Worm (Caenorhabditis elegans) whole organism, L2 larva: ENCODE results near the gene D1046.4.

Experiments
- C34F6.9 ChIP-seq: fragments of 150-350 bp; optimal IDR thresholded peaks from 2 replicates; lab custom pipeline; 2014; ENCODE audit warnings: missing biosample characterization, missing genetic modification characterization
- F13H6.1 ChIP-seq: sonication (generic microtip); optimal IDR thresholded peaks from 2 replicates; lab custom pipeline; 2016; ENCODE audit warnings: missing genetic modification characterization, missing compliant biosample characterization
- Y55F3AM.14 ChIP-seq: fragments of 200-800 bp; sonication (Bioruptor generic); optimal IDR thresholded peaks from 2 replicates; lab custom pipeline; 2018; ENCODE audit warnings: mild to moderate bottlenecking, missing genetic modification characterization, missing compliant biosample characterization
- aly-2 ChIP-seq: fragments of 150-350 bp; optimal IDR thresholded peaks from 2 replicates; lab custom pipeline; 2014; ENCODE audit warnings: missing biosample characterization, missing genetic modification characterization
- ama-1 ChIP-seq: fragments of 150-350 bp; optimal IDR thresholded peaks from 2 replicates; lab custom pipeline; 2018; ENCODE audit warnings: inconsistent platforms
- blmp-1 ChIP-seq: sonication (generic microtip); optimal IDR thresholded peaks from 2 replicates; lab custom pipeline; 2017; ENCODE audit warnings: missing genetic modification characterization, mild to moderate bottlenecking, missing compliant biosample characterization, antibody characterized with exemption, moderate library complexity; ENCODE audit not compliant: insufficient read depth
- ceh-16 ChIP-seq: fragments of 150-350 bp; optimal IDR thresholded peaks from 2 replicates; lab custom pipeline; 2014; ENCODE audit warnings: missing biosample characterization, missing genetic modification characterization
- ceh-82 ChIP-seq: fragments of 150-350 bp; optimal IDR thresholded peaks from 2 replicates; lab custom pipeline; 2014; ENCODE audit warnings: missing biosample characterization, missing genetic modification characterization
- crh-2 ChIP-seq: sonication (generic microtip); optimal IDR thresholded peaks from 2 replicates; lab custom pipeline; 2017; ENCODE audit warnings: missing biosample characterization, missing genetic modification characterization
- dmd-4 ChIP-seq: sonication (generic microtip); optimal IDR thresholded peaks from 2 replicates; lab custom pipeline; 2017; ENCODE audit warnings: missing biosample characterization, missing genetic modification characterization
- egl-27 ChIP-seq: sonication (generic microtip); optimal IDR thresholded peaks from 3 replicates; lab custom pipeline; 2017; ENCODE audit warnings: missing biosample characterization, missing genetic modification reagents, missing genetic modification characterization
- elt-3 ChIP-seq: sonication (generic microtip); optimal IDR thresholded peaks from 2 replicates; lab custom pipeline; 2017; ENCODE audit warnings: missing biosample characterization, missing genetic modification characterization
- fos-1 ChIP-seq: fragments of 150-350 bp; optimal IDR thresholded peaks from 2 replicates; lab custom pipeline; 2014; ENCODE audit warnings: missing biosample characterization, missing genetic modification characterization
- lin-11 ChIP-seq: fragments of 150-350 bp; sonication (generic microtip); optimal IDR thresholded peaks from 2 replicates; lab custom pipeline; 2014; ENCODE audit warnings: missing biosample characterization, missing genetic modification characterization, inconsistent platforms, mixed read lengths
- lin-13 ChIP-seq: fragments of 150-350 bp; optimal IDR thresholded peaks from 2 replicates; lab custom pipeline; 2014; ENCODE audit warnings: missing biosample characterization, missing genetic modification reagents, missing genetic modification characterization
- lin-39 ChIP-seq: fragments of 150-350 bp; optimal IDR thresholded peaks from 2 replicates; lab custom pipeline; 2014; ENCODE audit warnings: missing biosample characterization, missing genetic modification reagents, missing genetic modification characterization
- lsy-2 ChIP-seq, 2 experiments: fragments of 150-350 bp in 1 of 2; sonication (generic microtip) in 1 of 2; optimal IDR thresholded peaks; 2 replicates each; lab custom pipeline; 2014 to 2017; ENCODE audit warnings: missing biosample characterization in 2 of 2, missing genetic modification characterization in 2 of 2
- mab-5 ChIP-seq: fragments of 150-350 bp; optimal IDR thresholded peaks from 2 replicates; lab custom pipeline; 2014; ENCODE audit warnings: missing biosample characterization, missing genetic modification characterization
- mbf-1 ChIP-seq: sonication (generic microtip); optimal IDR thresholded peaks from 2 replicates; lab custom pipeline; 2017; ENCODE audit warnings: missing biosample characterization, missing genetic modification characterization
- nhr-10 ChIP-seq: sonication (generic microtip); optimal IDR thresholded peaks from 2 replicates; lab custom pipeline; 2017; ENCODE audit warnings: missing biosample characterization, missing genetic modification characterization
- nhr-11 ChIP-seq: fragments of 150-350 bp; optimal IDR thresholded peaks from 2 replicates; lab custom pipeline; 2014; ENCODE audit warnings: missing biosample characterization, missing genetic modification characterization
- nhr-12 ChIP-seq: fragments of 150-350 bp; optimal IDR thresholded peaks from 2 replicates; lab custom pipeline; 2014; ENCODE audit warnings: missing biosample characterization, missing genetic modification characterization
- nhr-129 ChIP-seq: fragments of 150-350 bp; optimal IDR thresholded peaks from 2 replicates; lab custom pipeline; 2014; ENCODE audit warnings: missing biosample characterization, missing genetic modification characterization
- nhr-21 ChIP-seq: fragments of 150-350 bp; optimal IDR thresholded peaks from 2 replicates; lab custom pipeline; 2014; ENCODE audit warnings: missing biosample characterization, missing genetic modification characterization
- nhr-23 ChIP-seq: fragments of 150-350 bp; optimal IDR thresholded peaks from 2 replicates; lab custom pipeline; 2014; ENCODE audit warnings: missing biosample characterization, missing genetic modification reagents, missing genetic modification characterization
- nhr-237 ChIP-seq: fragments of 150-350 bp; optimal IDR thresholded peaks from 2 replicates; lab custom pipeline; 2014; ENCODE audit warnings: missing biosample characterization, missing genetic modification characterization
- nhr-25 ChIP-seq: fragments of 150-350 bp; sonication (generic microtip); optimal IDR thresholded peaks from 3 replicates; lab custom pipeline; 2014; ENCODE audit warnings: missing biosample characterization, missing genetic modification characterization
- nhr-77 ChIP-seq: fragments of 150-350 bp; optimal IDR thresholded peaks from 2 replicates; lab custom pipeline; 2014; ENCODE audit warnings: missing biosample characterization, missing genetic modification characterization
- sem-4 ChIP-seq: fragments of 150-350 bp; optimal IDR thresholded peaks from 2 replicates; lab custom pipeline; 2014; ENCODE audit warnings: missing biosample characterization, missing genetic modification reagents, missing genetic modification characterization
- sma-3 ChIP-seq: sonication (generic microtip); optimal IDR thresholded peaks from 2 replicates; lab custom pipeline; 2016; ENCODE audit warnings: missing genetic modification reagents, missing genetic modification characterization, missing compliant biosample characterization
- sma-9 ChIP-seq, 2 experiments: fragments of 150-350 bp in 1 of 2; sonication (generic microtip) in 1 of 2; optimal IDR thresholded peaks; 2 replicates each; lab custom pipeline; 2014 to 2016; ENCODE audit warnings: missing genetic modification characterization in 2 of 2, mild to moderate bottlenecking in 1 of 2, missing biosample characterization in 1 of 2, missing compliant biosample characterization in 1 of 2, missing genetic modification reagents in 1 of 2, moderate library complexity in 1 of 2
- unc-55 ChIP-seq: fragments of 150-350 bp; sonication (generic microtip); optimal IDR thresholded peaks from 3 replicates; lab custom pipeline; 2014; ENCODE audit warnings: missing biosample characterization, missing genetic modification reagents, missing genetic modification characterization
- zag-1 ChIP-seq: fragments of 150-350 bp; optimal IDR thresholded peaks from 2 replicates; lab custom pipeline; 2014; ENCODE audit warnings: missing biosample characterization, missing genetic modification characterization
- ztf-11 ChIP-seq: sonication (generic microtip); optimal IDR thresholded peaks from 2 replicates; lab custom pipeline; 2017; ENCODE audit warnings: missing biosample characterization, missing genetic modification characterization
- ztf-4 ChIP-seq: fragments of 150-350 bp; optimal IDR thresholded peaks from 2 replicates; lab custom pipeline; 2014; ENCODE audit warnings: missing biosample characterization, missing genetic modification characterization

The D1046.4 gene

ce11 chrIV:8920284-8920806 lies 13.3 kb upstream of the D1046.4 start:
- TF ChIP-seq fos-1 (peak; percentile 12), Y55F3AM.14 (GFP tag; lab: Kevin White, UChicago) (no peak), C34F6.9 (tag; lab: Kevin White, UChicago) (peak; percentile 28), ztf-11 (tag; lab: Kevin White, UChicago) (no peak), mab-5 (tag; lab: Kevin White, UChicago) (no peak), nhr-12 (tag; lab: Kevin White, UChicago) (no peak), dmd-4 (tag; lab: Kevin White, UChicago) (no peak), lsy-2 (tag; optimal IDR thresholded peaks at IDR 0.05; lab: Kevin White, UChicago) (peak in 1 of 2 experiments; percentile 49), ama-1 (lab: Kevin White, UChicago) (no peak), unc-55 (GFP tag; lab: Kevin White, UChicago) (peak; percentile 6), crh-2 (tag; lab: Kevin White, UChicago) (peak; percentile 4), nhr-23 (tag; lab: Kevin White, UChicago) (no peak), lin-13 (GFP tag; lab: Kevin White, UChicago) (peak; percentile 29), sma-9 (GFP tag; optimal IDR thresholded peaks at IDR 0.05; lab: Kevin White, UChicago) (peak; percentile 28), sma-9 (tag; optimal IDR thresholded peaks at IDR 0.05; lab: Kevin White, UChicago) (no peak), ceh-82 (tag; lab: Kevin White, UChicago) (no peak), sem-4 (no peak), ztf-4 (tag; lab: Kevin White, UChicago) (no peak), nhr-21 (tag; lab: Kevin White, UChicago) (peak; percentile 13), F13H6.1 (tag; lab: Kevin White, UChicago) (peak; percentile 38)

ce11 chrIV:8921166-8921565 lies 12.5 kb upstream of the D1046.4 start:
- TF ChIP-seq dmd-4 (tag; lab: Kevin White, UChicago), result no peak
- peak; percentile 0 for TF ChIP-seq sma-9 (GFP tag; optimal IDR thresholded peaks at IDR 0.05; lab: Kevin White, UChicago)
- no peak for TF ChIP-seq sma-9 (tag; optimal IDR thresholded peaks at IDR 0.05; lab: Kevin White, UChicago)
- TF ChIP-seq mab-5 (tag; lab: Kevin White, UChicago), result no peak
- no peak for TF ChIP-seq nhr-237 (tag; lab: Kevin White, UChicago)
- TF ChIP-seq fos-1, result peak; percentile 14
- TF ChIP-seq lin-39, result no peak
- TF ChIP-seq C34F6.9 (tag; lab: Kevin White, UChicago), result peak; percentile 35
- TF ChIP-seq crh-2 (tag; lab: Kevin White, UChicago), result no peak
- TF ChIP-seq nhr-77 (tag; lab: Kevin White, UChicago), result no peak
- TF ChIP-seq lsy-2 (tag; optimal IDR thresholded peaks at IDR 0.05; lab: Kevin White, UChicago), result no peak
- no peak for TF ChIP-seq egl-27 (tag; lab: Kevin White, UChicago)
- TF ChIP-seq nhr-21 (tag; lab: Kevin White, UChicago), result no peak
- TF ChIP-seq aly-2 (tag; lab: Kevin White, UChicago), result no peak
- TF ChIP-seq Y55F3AM.14 (GFP tag; lab: Kevin White, UChicago), result no peak
- TF ChIP-seq ceh-82 (tag; lab: Kevin White, UChicago), result no peak

DNA sequence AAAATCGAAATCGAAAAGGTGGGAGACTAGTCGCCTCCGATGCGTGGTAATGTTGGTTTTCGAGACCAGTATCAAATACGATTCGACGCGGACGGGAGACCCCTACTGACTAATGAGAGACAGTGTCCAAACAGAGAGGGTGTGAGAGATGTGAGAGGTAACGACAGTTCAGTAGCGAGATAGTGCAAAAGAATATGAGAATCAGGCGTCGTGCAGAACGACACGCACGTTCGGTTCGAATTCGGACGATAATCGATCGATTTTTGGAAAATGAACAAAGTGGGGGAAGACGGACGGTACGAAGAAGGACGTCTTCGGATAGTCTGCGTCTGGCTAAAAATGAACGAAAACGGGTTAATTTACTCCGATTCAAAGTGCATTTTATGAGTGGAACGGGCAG lies 11.7 kb upstream of the D1046.4 start, which contains the start of gene D1046.16:
D1046.16 (plus strand) TSS at position 195 of the 400 bp plus-strand sequence.
- TF ChIP-seq nhr-25 (tag; lab: Kevin White, UChicago) (peak; percentile 65), F13H6.1 (tag; lab: Kevin White, UChicago) (peak; percentile 55), ceh-16 (tag; lab: Kevin White, UChicago) (no peak), fos-1 (peak; percentile 56), nhr-11 (tag; lab: Kevin White, UChicago) (no peak), lsy-2 (tag; optimal IDR thresholded peaks at IDR 0.05; lab: Kevin White, UChicago) (peak in 1 of 2 experiments; percentile 0), mbf-1 (tag; lab: Kevin White, UChicago) (no peak), lin-39 (no peak), egl-27 (tag; lab: Kevin White, UChicago) (peak; percentile 7), crh-2 (tag; lab: Kevin White, UChicago) (peak; percentile 41), sma-3 (peak; percentile 44), mab-5 (tag; lab: Kevin White, UChicago) (no peak), nhr-129 (tag; lab: Kevin White, UChicago) (peak; percentile 70), blmp-1 (tag; lab: Kevin White, UChicago) (peak; percentile 43), unc-55 (GFP tag; lab: Kevin White, UChicago) (no peak)

DNA sequence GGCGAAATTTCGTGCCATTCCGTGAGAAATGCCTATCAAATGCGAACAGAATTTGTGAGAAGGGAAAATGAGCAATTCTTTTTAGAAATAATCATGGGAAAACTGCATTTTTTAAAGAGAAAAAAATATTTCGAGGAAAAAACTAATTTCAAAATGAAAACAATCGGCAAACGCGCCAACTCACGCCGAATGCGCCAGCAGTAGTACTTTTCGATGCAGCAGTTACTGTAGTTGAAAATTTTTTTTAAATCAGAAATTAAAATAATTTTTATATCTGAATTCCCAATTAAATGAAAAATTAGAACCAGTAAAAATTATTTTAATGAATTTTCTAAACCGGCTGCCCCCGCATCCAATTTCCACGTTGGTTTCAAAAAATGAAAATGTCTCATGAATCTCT lies 10.3 kb upstream of the D1046.4 start:
- TF ChIP-seq elt-3 (no peak), nhr-11 (tag; lab: Kevin White, UChicago) (no peak), nhr-10 (no peak), ztf-11 (tag; lab: Kevin White, UChicago) (no peak), ztf-4 (tag; lab: Kevin White, UChicago) (no peak), nhr-25 (tag; lab: Kevin White, UChicago) (no peak), ama-1 (lab: Kevin White, UChicago) (no peak), dmd-4 (tag; lab: Kevin White, UChicago) (no peak), zag-1 (tag; lab: Kevin White, UChicago) (no peak), nhr-237 (tag; lab: Kevin White, UChicago) (no peak), sma-3 (no peak), lin-11 (tag; lab: Kevin White, UChicago) (no peak), crh-2 (tag; lab: Kevin White, UChicago) (no peak)
- TF ChIP-seq, all 48 proteins: peak for 0
